Worm (Caenorhabditis elegans) whole organism, late embryonic: ENCODE data around the gene F55G11.6.

Experiments
- K02D7.2 ChIP-seq: sonication (generic microtip); optimal IDR thresholded peaks from 2 replicates; lab custom pipeline; 2017; ENCODE audit warnings: mild to moderate bottlenecking, missing genetic modification characterization, missing compliant biosample characterization
- ahr-1 ChIP-seq: sonication (generic microtip); optimal IDR thresholded peaks from 2 replicates; lab custom pipeline; 2016; ENCODE audit warnings: missing genetic modification characterization, missing compliant biosample characterization
- ceh-14 ChIP-seq: sonication (generic microtip); optimal IDR thresholded peaks from 2 replicates; lab custom pipeline; 2016; ENCODE audit warnings: missing genotype, missing genetic modification characterization, missing compliant biosample characterization
- ceh-18 ChIP-seq: sonication (generic microtip); optimal IDR thresholded peaks from 2 replicates; lab custom pipeline; 2016; ENCODE audit warnings: missing genetic modification characterization, missing compliant biosample characterization
- ceh-22 ChIP-seq: sonication (generic microtip); optimal IDR thresholded peaks from 2 replicates; lab custom pipeline; 2017; ENCODE audit warnings: missing biosample characterization, missing genetic modification characterization
- ceh-48 ChIP-seq: sonication (generic microtip); optimal IDR thresholded peaks from 2 replicates; lab custom pipeline; 2016; ENCODE audit warnings: missing genetic modification characterization, inconsistent platforms, missing compliant biosample characterization
- ceh-6 ChIP-seq: fragments of 200-800 bp; sonication (Bioruptor generic); optimal IDR thresholded peaks from 2 replicates; lab custom pipeline; 2018; ENCODE audit warnings: mild to moderate bottlenecking, missing genetic modification characterization, missing compliant biosample characterization
- ceh-9 ChIP-seq: sonication (generic microtip); optimal IDR thresholded peaks from 2 replicates; lab custom pipeline; 2016; ENCODE audit warnings: mild to moderate bottlenecking, missing genetic modification characterization, inconsistent platforms, missing compliant biosample characterization
- elt-2 ChIP-seq: sonication (generic microtip); optimal IDR thresholded peaks from 2 replicates; lab custom pipeline; 2016; ENCODE audit warnings: missing genetic modification reagents, missing genetic modification characterization, missing compliant biosample characterization
- fax-1 ChIP-seq: sonication (generic microtip); optimal IDR thresholded peaks from 2 replicates; lab custom pipeline; 2016; ENCODE audit warnings: missing genotype, missing genetic modification characterization, missing compliant biosample characterization
- fkh-10 ChIP-seq: fragments of 150-350 bp; optimal IDR thresholded peaks from 2 replicates; lab custom pipeline; 2014; ENCODE audit warnings: missing biosample characterization, missing genetic modification reagents, missing genetic modification characterization
- fkh-6 ChIP-seq: sonication (generic microtip); optimal IDR thresholded peaks from 2 replicates; lab custom pipeline; 2016; ENCODE audit warnings: missing genetic modification characterization, missing compliant biosample characterization
- hlh-13 ChIP-seq: fragments of 200-800 bp; sonication (Bioruptor generic); optimal IDR thresholded peaks from 2 replicates; lab custom pipeline; 2018; ENCODE audit warnings: mild to moderate bottlenecking, missing genetic modification characterization, missing compliant biosample characterization
- nhr-11 ChIP-seq: fragments of 150-350 bp; optimal IDR thresholded peaks from 2 replicates; lab custom pipeline; 2014; ENCODE audit warnings: missing biosample characterization, missing genetic modification characterization
- npax-4 ChIP-seq: sonication (generic microtip); optimal IDR thresholded peaks from 2 replicates; lab custom pipeline; 2016; ENCODE audit warnings: missing genetic modification characterization, missing compliant biosample characterization
- pag-3 ChIP-seq: sonication (generic microtip); optimal IDR thresholded peaks from 2 replicates; lab custom pipeline; 2016; ENCODE audit warnings: missing compliant biosample characterization, missing genetic modification characterization, borderline replicate concordance
- pax-1 ChIP-seq: fragments of 150-350 bp; optimal IDR thresholded peaks from 2 replicates; lab custom pipeline; 2014; ENCODE audit warnings: missing biosample characterization, missing genetic modification characterization
- pha-2 ChIP-seq: sonication (generic microtip); optimal IDR thresholded peaks from 2 replicates; lab custom pipeline; 2017; ENCODE audit warnings: mild to moderate bottlenecking, missing genetic modification characterization, missing compliant biosample characterization
- pqm-1 ChIP-seq: sonication (generic microtip); optimal IDR thresholded peaks from 2 replicates; lab custom pipeline; 2016; ENCODE audit warnings: missing genetic modification characterization, missing compliant biosample characterization
- pros-1 ChIP-seq: fragments of 150-350 bp; optimal IDR thresholded peaks from 2 replicates; lab custom pipeline; 2014; ENCODE audit warnings: missing biosample characterization, missing genetic modification reagents, missing genetic modification characterization
- rnt-1 ChIP-seq: sonication (generic microtip); optimal IDR thresholded peaks from 2 replicates; lab custom pipeline; 2016; ENCODE audit warnings: missing genetic modification characterization, missing compliant biosample characterization
- sdc-2 ChIP-seq: sonication (generic microtip); optimal IDR thresholded peaks from 2 replicates; lab custom pipeline; 2016; ENCODE audit warnings: missing genotype, missing genetic modification characterization, missing compliant biosample characterization
- sox-2 ChIP-seq: fragments of 200-800 bp; sonication (Bioruptor generic); IDR thresholded peaks from 2 replicates; pipeline ENCODE4 v1.3.6; 2022; ENCODE audit warnings: missing genetic modification reagents, missing genetic modification characterization, missing compliant biosample characterization
- sox-4 ChIP-seq: sonication (generic microtip); optimal IDR thresholded peaks from 2 replicates; lab custom pipeline; 2017; ENCODE audit warnings: mild to moderate bottlenecking, missing genetic modification characterization, inconsistent platforms, missing compliant biosample characterization
- tbx-2 ChIP-seq: sonication (generic microtip); optimal IDR thresholded peaks from 2 replicates; lab custom pipeline; 2016; ENCODE audit warnings: missing genetic modification characterization, missing compliant biosample characterization
- ttx-3 ChIP-seq: sonication (generic microtip); optimal IDR thresholded peaks from 2 replicates; lab custom pipeline; 2016; ENCODE audit warnings: missing genetic modification reagents, missing genetic modification characterization, missing compliant biosample characterization
- unc-3 ChIP-seq, 2 experiments: fragments of 200-800 bp in 1 of 2; sonication (Bioruptor generic) in 1 of 2; sonication (generic microtip) in 1 of 2; conservative IDR thresholded peaks in 1 of 2; optimal IDR thresholded peaks in 1 of 2; 2 replicates each; pipeline versions ENCODE4 v1.3.6 to Lab custom; 2016 to 2022; ENCODE audit warnings: missing compliant biosample characterization in 2 of 2, missing genetic modification characterization in 2 of 2, missing genetic modification reagents in 1 of 2
- unc-86 ChIP-seq: sonication (generic microtip); optimal IDR thresholded peaks from 2 replicates; lab custom pipeline; 2016; ENCODE audit warnings: missing genetic modification characterization, missing compliant biosample characterization
- zip-5 ChIP-seq: sonication (generic microtip); optimal IDR thresholded peaks from 2 replicates; lab custom pipeline; 2016; ENCODE audit warnings: missing genetic modification characterization, missing compliant biosample characterization

F55G11.6 gene

ce11 chrIV:12985961-12986360 lies 28.1 kb downstream of the F55G11.6 start, which contains the start of gene K10D11.3:
K10D11.3 (minus strand) TSS chrIV:12986134.
- no peak for TF ChIP-seq ceh-14 (tag; lab: Kevin White, UChicago)
- peak; percentile 7 for TF ChIP-seq elt-2

- no peak for TF ChIP-seq ceh-48 (tag; lab: Kevin White, UChicago)
- no peak for TF ChIP-seq fkh-6 (tag; lab: Kevin White, UChicago)
- no peak for TF ChIP-seq K02D7.2 (tag; lab: Kevin White, UChicago)
- TF ChIP-seq ceh-14 (tag; lab: Kevin White, UChicago) = no peak
- TF ChIP-seq ceh-9 (tag; lab: Kevin White, UChicago) = no peak
- TF ChIP-seq sdc-2 (tag; lab: Kevin White, UChicago) = no peak
- no peak for TF ChIP-seq sox-2 (GFP tag; lab: Robert Waterston, UW)
- TF ChIP-seq ttx-3 (tag; lab: Kevin White, UChicago) = no peak
- no peak for TF ChIP-seq ahr-1 (tag; lab: Kevin White, UChicago)
- TF ChIP-seq ceh-18 (tag; lab: Kevin White, UChicago) = no peak
- TF ChIP-seq sox-4 = no peak
- no peak for TF ChIP-seq pros-1
- no peak for TF ChIP-seq ceh-6
- TF ChIP-seq elt-2 = no peak
- no peak for TF ChIP-seq pax-1 (tag; lab: Kevin White, UChicago)
- TF ChIP-seq pqm-1 (tag; lab: Kevin White, UChicago) = no peak
- no peak for TF ChIP-seq nhr-11 (tag; lab: Kevin White, UChicago)
Measured at ce11 chrIV:12989355-12989754, 31.5 kb downstream of the F55G11.6 start, which contains the start of gene K10D11.6. K10D11.6 (minus strand) TSS chrIV:12989455.

ce11 chrIV:12990638-12991037 lies 32.8 kb downstream of the F55G11.6 start:
- TF ChIP-seq unc-86 (tag; lab: Kevin White, UChicago) (no peak), ceh-9 (tag; lab: Kevin White, UChicago) (no peak), ceh-22 (tag; lab: Kevin White, UChicago) (no peak), npax-4 (no peak), pros-1 (no peak), pha-2 (tag; lab: Kevin White, UChicago) (no peak), ceh-14 (tag; lab: Kevin White, UChicago) (no peak), tbx-2 (tag; lab: Kevin White, UChicago) (no peak), sox-4 (no peak), rnt-1 (tag; lab: Kevin White, UChicago) (no peak)
- TF ChIP-seq, all 69 proteins: peak for 0

ce11 chrIV:12991629-12992028 lies 33.8 kb downstream of the F55G11.6 start, which contains the start of gene K10D11.5:
K10D11.5 (minus strand) TSS chrIV:12991843.
- no peak for TF ChIP-seq pha-2 (tag; lab: Kevin White, UChicago)
- no peak for TF ChIP-seq ceh-48 (tag; lab: Kevin White, UChicago)
- TF ChIP-seq fkh-10 (GFP tag; lab: Kevin White, UChicago) = no peak

ce11 chrIV:12994376-12994775 lies 36.5 kb downstream of the F55G11.6 start, which contains the start of gene K10D11.4:
K10D11.4 (minus strand) TSS chrIV:12994476.
- no peak for TF ChIP-seq fax-1 (tag; lab: Kevin White, UChicago)
- no peak for TF ChIP-seq K02D7.2 (tag; lab: Kevin White, UChicago)
- no peak for TF ChIP-seq zip-5 (tag; lab: Kevin White, UChicago)
- TF ChIP-seq pag-3 (tag; lab: Kevin White, UChicago) = no peak
- TF ChIP-seq sdc-2 (tag; lab: Kevin White, UChicago) = no peak
- no peak for TF ChIP-seq hlh-13 (GFP tag; lab: Kevin White, UChicago)
- no peak for TF ChIP-seq ttx-3 (tag; lab: Kevin White, UChicago)

- TF ChIP-seq unc-3 (GFP tag; conservative IDR thresholded peaks at IDR 0.05; lab: Robert Waterston, UW) = no peak
- TF ChIP-seq unc-3 (tag; optimal IDR thresholded peaks at IDR 0.05; lab: Kevin White, UChicago) = no peak
Measured at ce11 chrIV:12995886-12996285, 38.1 kb downstream of the F55G11.6 start, which contains the start of gene K10D11.7. K10D11.7 (minus strand) TSS chrIV:12995986.
